Worm (Caenorhabditis elegans): Measurements from ENCODE around the gene C52G5.2.

- TF ChIP-seq nhr-76 (tag; optimal IDR thresholded peaks at IDR 0.05) (no peak), unc-62 (GFP tag; optimal IDR thresholded peaks at IDR 0.05) (no peak), flh-1 (GFP tag; optimal IDR thresholded peaks at IDR 0.05) (no peak), sptf-1 (tag; optimal IDR thresholded peaks at IDR 0.05) (no peak), drap-1 (GFP tag; optimal IDR thresholded peaks at IDR 0.05) (no peak), nhr-28 (tag; optimal IDR thresholded peaks at IDR 0.05) (no peak), elt-1 (tag; optimal IDR thresholded peaks at IDR 0.05; ENCODE audit: borderline replicate concordance, insufficient read depth) (no peak)
Observed at ce11 chrX:12857701-12858100, 14.6 kb downstream of the C52G5.2 start, which contains the start of gene T14G8.2.

Measured in whole organism, mixed stage, embryonic.